Fruit fly (Drosophila melanogaster): ENCODE data around the gene CG34140.

Gene CG34140

DNA sequence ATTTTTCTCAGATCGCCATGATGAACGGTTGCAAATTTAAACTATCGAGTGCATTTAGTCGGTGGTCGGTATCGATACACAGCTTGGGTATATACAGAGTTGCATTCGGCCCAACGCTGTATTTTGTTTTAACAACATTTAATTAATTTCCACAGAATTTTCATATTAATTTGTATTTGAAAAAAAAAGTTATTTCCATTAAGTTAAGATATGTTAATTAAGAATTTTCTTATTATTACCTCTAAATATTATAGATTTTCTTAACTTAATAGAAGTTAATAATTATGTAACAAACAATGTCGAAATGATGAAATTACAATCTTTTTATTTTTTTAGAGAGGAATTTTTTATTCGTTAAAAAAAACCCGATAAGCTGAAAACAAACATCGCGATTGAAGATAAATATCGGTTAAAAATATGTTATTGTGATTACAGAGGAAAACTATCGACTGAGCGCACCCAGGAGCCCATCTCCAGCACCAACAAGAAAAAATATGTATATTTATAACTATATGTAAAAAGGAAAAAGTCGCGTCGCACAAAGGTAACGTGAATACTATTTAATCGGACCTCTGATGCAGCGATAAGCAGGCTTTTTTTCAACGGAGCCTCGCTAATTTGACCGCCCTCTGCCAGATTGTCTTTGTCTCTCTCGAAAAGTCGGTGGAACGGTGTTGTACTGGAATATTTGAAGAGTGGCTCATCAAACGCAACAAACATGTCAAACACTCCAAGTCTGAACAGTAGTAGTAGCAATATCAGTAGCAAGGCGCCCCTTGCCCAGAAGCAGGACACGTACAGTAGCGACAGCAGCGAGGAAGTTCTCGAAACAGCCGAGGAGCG is 15.8 kb upstream of the CG34140 start, which contains the start of the genes rno and mri (continued):
- TF ChIP-seq da (GFP tag; optimal IDR thresholded peaks at IDR 0.05) (no peak), CG9817 (tag; optimal IDR thresholded peaks at IDR 0.05) (peak; percentile 77), CG8290 (GFP tag; optimal IDR thresholded peaks at IDR 0.05) (peak; percentile 16), CG8290 (tag; optimal IDR thresholded peaks at IDR 0.05) (peak in 1 of 2 experiments; percentile 3), CG10267 (tag; optimal IDR thresholded peaks at IDR 0.05) (peak; percentile 76), Hr51 (GFP tag; optimal IDR thresholded peaks at IDR 0.05) (peak; percentile 9 to 81), Sox100B (GFP tag; optimal IDR thresholded peaks at IDR 0.05) (no peak), ind (GFP tag; optimal IDR thresholded peaks at IDR 0.05) (peak; percentile 74), CG4424 (GFP tag; optimal IDR thresholded peaks at IDR 0.05) (peak; percentile 60), dimm (GFP tag; IDR thresholded peaks at IDR 0.05) (peak; percentile 42; the same call in 1 of the 2 replicates), Lim3 (GFP tag; IDR thresholded peaks at IDR 0.05) (no peak), Meics (GFP tag; optimal IDR thresholded peaks at IDR 0.05) (peak; percentile 65), rib (GFP tag; IDR thresholded peaks at IDR 0.05) (no peak), hth (optimal IDR thresholded peaks at IDR 0.05) (no peak), CG6854 (GFP tag; optimal IDR thresholded peaks at IDR 0.05) (no peak), Adf1 (GFP tag; IDR thresholded peaks at IDR 0.05) (peak; percentile 22), Nf-YC (tag; optimal IDR thresholded peaks at IDR 0.05) (peak; percentile 70), odd (GFP tag; optimal IDR thresholded peaks at IDR 0.05) (peak; percentile 21), Fer2 (tag; optimal IDR thresholded peaks at IDR 0.05) (peak; percentile 50), Mad (GFP tag; optimal IDR thresholded peaks at IDR 0.05) (peak; percentile 10), NC2β (GFP tag; optimal IDR thresholded peaks at IDR 0.05) (no peak), lab (GFP tag; optimal IDR thresholded peaks at IDR 0.05) (peak; percentile 67), D (optimal IDR thresholded peaks at IDR 0.05) (no peak), D (GFP tag; optimal IDR thresholded peaks at IDR 0.05) (peak; percentile 41), CG16863 (GFP tag; optimal IDR thresholded peaks at IDR 0.05) (no peak), gt (GFP tag; IDR thresholded peaks at IDR 0.05) (no peak), esg (GFP tag; conservative IDR thresholded peaks at IDR 0.05) (peak; percentile 72), corto (GFP tag; optimal IDR thresholded peaks at IDR 0.05) (no peak), ewg (GFP tag; optimal IDR thresholded peaks at IDR 0.05) (peak; percentile 24), dpn (GFP tag; optimal IDR thresholded peaks at IDR 0.05) (peak; percentile 6 to 75), tx (GFP tag; optimal IDR thresholded peaks at IDR 0.05) (no peak), nerfin-1 (tag; optimal IDR thresholded peaks at IDR 0.05) (peak; percentile 36), fu2 (GFP tag; optimal IDR thresholded peaks at IDR 0.05) (no peak), kay (GFP tag; optimal IDR thresholded peaks at IDR 0.05) (peak; percentile 33), CG8765 (GFP tag; IDR thresholded peaks at IDR 0.05) (peak; percentile 37), Dbx (GFP tag; IDR thresholded peaks at IDR 0.05) (peak; percentile 81), h (optimal IDR thresholded peaks at IDR 0.05) (no peak), CG17802 (tag; optimal IDR thresholded peaks at IDR 0.05) (peak; percentile 18), CG15073 (GFP tag; optimal IDR thresholded peaks at IDR 0.05) (no peak), pfk (GFP tag; optimal IDR thresholded peaks at IDR 0.05) (no peak), unpg (GFP tag; optimal IDR thresholded peaks at IDR 0.05) (peak; percentile 67), CG9932 (GFP tag; IDR thresholded peaks at IDR 0.05) (peak; percentile 88), Dip2 (GFP tag; IDR thresholded peaks at IDR 0.05) (no peak), CG13624 (GFP tag; optimal IDR thresholded peaks at IDR 0.05) (no peak), Eip74EF (GFP tag; optimal IDR thresholded peaks at IDR 0.05) (no peak), D19A (tag; optimal IDR thresholded peaks at IDR 0.05) (peak; percentile 58), CG12744 (GFP tag; optimal IDR thresholded peaks at IDR 0.05) (no peak), sd (tag; optimal IDR thresholded peaks at IDR 0.05) (peak; percentile 30), HLHmδ (GFP tag; optimal IDR thresholded peaks at IDR 0.05) (no peak), CG4282 (GFP tag; optimal IDR thresholded peaks at IDR 0.05) (no peak), gsb (GFP tag; IDR thresholded peaks at IDR 0.05) (no peak)

Measured in whole organism, embryonic.